Fruit fly (Drosophila melanogaster) Kc167 (cell line): ENCODE data around the gene CG13937.

Experiments used
- Sin3A ChIP-seq: fragments of >200 bp; optimal IDR thresholded peaks from 2 replicates; lab custom pipeline; 2018; ENCODE audit warnings: missing external identifiers
- psq ChIP-seq: fragments of >200 bp; optimal IDR thresholded peaks from 2 replicates; lab custom pipeline; 2017; ENCODE audit warnings: missing external identifiers

dm6 chr3L:1855491-1855890 is 27.4 kb downstream of the CG13937 start, which contains the start of gene CNMa:
- TF ChIP-seq psq (lab: Kevin White, UChicago), result no peak
- TF ChIP-seq Sin3A (lab: Kevin White, UChicago), result no peak
